Fruit fly (Drosophila melanogaster) whole organism: ENCODE results near the gene Pax.

Experiments used
- CG8478 ChIP-seq: fragments of >200 bp; optimal IDR thresholded peaks from 2 replicates; lab custom pipeline; 2018; ENCODE audit warnings: inconsistent platforms
- Dll ChIP-seq: fragments of >200 bp; optimal IDR thresholded peaks from 2 replicates; lab custom pipeline; 2017
- EcR ChIP-seq, 2 experiments: fragments of >200 bp; optimal IDR thresholded peaks; 2 replicates each; lab custom pipeline; 2017; ENCODE audit warnings: missing biosample characterization in 2 of 2, missing genetic modification characterization in 2 of 2, missing genetic modification reagents in 2 of 2
- pan ChIP-seq: fragments of >200 bp; optimal IDR thresholded peaks from 2 replicates; lab custom pipeline; 2017
- psq ChIP-seq: fragments of >200 bp; optimal IDR thresholded peaks from 2 replicates; lab custom pipeline; 2017
- usp ChIP-seq: fragments of >200 bp; optimal IDR thresholded peaks from 2 replicates; lab custom pipeline; 2017; ENCODE audit warnings: missing biosample characterization, missing genetic modification characterization, mixed read lengths

Gene Pax

DNA sequence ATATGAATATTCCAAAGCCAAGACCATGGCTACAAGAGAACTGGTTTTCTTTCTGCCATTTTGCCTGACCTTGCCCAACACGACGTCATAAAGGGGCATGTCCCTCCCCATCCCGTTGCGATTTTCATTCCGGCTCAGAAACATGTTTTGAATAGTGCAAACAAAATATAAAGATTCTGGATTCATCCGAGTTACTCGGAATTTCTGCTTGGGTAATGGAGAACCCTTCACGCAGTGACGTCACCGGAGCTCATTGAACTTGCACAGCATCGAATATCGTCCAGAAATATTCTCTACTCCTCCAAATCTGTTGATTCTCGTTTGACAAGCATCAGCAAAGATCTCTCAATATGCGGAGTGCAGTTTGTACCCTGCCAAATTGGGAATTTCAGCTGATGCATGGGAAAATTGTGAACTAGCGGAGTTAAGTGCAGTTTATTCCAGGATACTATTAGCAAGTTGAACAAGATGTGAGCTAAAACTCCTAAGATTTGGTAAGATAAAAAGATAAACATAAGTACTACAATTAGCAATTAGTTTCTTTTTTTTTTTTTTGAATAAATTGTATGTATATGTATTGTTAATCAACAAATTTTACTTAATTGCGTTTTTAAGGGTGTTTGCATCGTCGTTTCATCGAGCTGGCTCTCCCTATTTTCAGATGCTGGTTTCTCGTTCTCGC lies 27.8 kb upstream of the Pax start, which contains the start of gene CG10026:
CG10026 (plus strand) TSS at position 187 of the 682 bp plus-strand sequence.
- no peak for TF ChIP-seq psq (lab: Kevin White, UChicago)
- TF ChIP-seq EcR (GFP tag; optimal IDR thresholded peaks at IDR 0.05; lab: Kevin White, UChicago), result peak in 1 of 2 experiments; percentile 93
- no peak for TF ChIP-seq pan (lab: Kevin White, UChicago)

DNA sequence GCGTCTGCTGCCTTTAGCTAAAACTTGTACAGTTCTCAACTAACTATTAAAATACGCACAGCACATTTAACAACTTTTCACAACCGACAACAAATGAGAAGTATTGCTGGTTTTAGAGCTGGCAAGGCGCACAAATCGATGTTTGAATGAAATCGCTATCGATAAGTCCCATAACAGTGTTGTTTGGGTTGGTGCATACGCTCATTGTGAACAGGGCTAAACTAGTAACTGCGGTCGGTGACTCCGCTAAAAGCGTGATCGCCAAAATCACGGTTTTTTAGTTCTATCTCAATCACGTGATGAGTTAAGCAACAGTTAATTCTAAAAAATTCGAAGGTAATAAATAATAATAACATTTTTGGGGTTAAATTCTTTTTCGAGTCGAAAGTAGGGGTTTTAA lies 27.0 kb upstream of the Pax start, which contains the start of gene Top2:
Top2 (minus strand) TSS at position 110 of the 400 bp plus-strand sequence.
- no peak for TF ChIP-seq EcR (GFP tag; optimal IDR thresholded peaks at IDR 0.05; lab: Kevin White, UChicago)
- TF ChIP-seq usp (GFP tag; lab: Kevin White, UChicago), result no peak
- no peak for TF ChIP-seq Dll
- no peak for TF ChIP-seq pan (lab: Kevin White, UChicago)
- TF ChIP-seq psq (lab: Kevin White, UChicago), result no peak
- no peak for TF ChIP-seq CG8478 (lab: Kevin White, UChicago)

DNA sequence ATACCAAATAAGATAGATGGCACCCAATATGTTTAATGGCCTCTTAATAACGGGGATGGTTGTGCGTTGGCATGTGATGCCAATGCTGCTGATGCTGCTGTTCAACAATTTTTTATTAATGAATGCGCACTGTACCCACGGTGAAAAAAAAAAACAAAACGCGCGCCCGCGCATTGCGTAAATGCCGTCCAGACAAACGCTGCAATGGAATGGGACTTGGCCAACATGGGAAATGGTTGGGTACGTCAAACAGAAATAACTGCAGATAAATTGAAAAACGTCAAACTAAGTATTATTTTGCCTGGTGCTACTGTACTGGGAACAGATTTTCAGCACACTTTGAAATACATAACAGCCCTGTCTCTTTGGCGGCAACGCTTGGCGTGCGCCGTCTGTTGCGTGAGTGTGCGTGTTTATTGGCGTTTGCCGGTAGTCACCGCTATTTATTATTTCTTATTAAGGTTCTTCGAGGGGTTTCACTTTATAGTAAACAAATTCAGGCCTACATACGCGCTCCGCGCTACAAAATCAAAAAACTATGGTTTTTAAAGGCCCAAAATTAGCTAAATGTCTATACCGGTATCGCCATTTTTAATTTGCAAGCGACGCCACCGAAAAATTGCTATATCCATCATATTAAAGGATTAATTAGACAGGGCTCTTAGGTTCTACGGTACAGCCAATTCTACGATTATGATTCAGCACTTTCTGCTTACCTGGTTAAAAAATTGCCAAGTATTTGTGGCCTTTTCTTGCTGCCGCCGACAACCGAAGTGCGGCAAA lies 26.3 kb upstream of the Pax start:
- no peak for TF ChIP-seq EcR (GFP tag; optimal IDR thresholded peaks at IDR 0.05; lab: Kevin White, UChicago)
- no peak for TF ChIP-seq pan (lab: Kevin White, UChicago)
- no peak for TF ChIP-seq usp (GFP tag; lab: Kevin White, UChicago)
- no peak for TF ChIP-seq Dll
- no peak for TF ChIP-seq psq (lab: Kevin White, UChicago)
- TF ChIP-seq CG8478 (lab: Kevin White, UChicago), result no peak

DNA sequence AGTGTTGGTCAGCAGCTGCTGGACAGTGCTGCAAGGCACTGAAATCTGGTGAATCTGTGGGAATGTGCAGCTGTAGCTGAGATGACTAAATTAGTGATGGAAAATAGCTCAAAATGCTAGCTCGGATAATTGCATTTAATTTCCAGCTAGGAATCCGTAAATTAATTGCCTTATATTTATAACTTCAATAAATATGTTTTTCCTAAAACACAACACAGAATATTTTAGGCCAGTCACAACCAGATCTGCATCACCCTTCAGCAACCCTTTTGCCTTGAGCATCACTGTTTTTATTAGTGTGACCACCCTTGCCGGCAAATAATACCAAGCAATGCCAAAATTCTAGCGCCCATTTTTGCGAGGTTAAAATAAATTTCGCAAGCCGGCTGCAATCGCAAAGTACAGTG lies 18.3 kb upstream of the Pax start, which contains the start of gene Hs2st:
Hs2st (minus strand) TSS at position 17 of the 407 bp plus-strand sequence.
- TF ChIP-seq Dll (no peak), psq (lab: Kevin White, UChicago) (no peak), pan (lab: Kevin White, UChicago) (no peak), usp (GFP tag; lab: Kevin White, UChicago) (no peak), CG8478 (lab: Kevin White, UChicago) (no peak), EcR (GFP tag; optimal IDR thresholded peaks at IDR 0.05; lab: Kevin White, UChicago) (no peak)

DNA sequence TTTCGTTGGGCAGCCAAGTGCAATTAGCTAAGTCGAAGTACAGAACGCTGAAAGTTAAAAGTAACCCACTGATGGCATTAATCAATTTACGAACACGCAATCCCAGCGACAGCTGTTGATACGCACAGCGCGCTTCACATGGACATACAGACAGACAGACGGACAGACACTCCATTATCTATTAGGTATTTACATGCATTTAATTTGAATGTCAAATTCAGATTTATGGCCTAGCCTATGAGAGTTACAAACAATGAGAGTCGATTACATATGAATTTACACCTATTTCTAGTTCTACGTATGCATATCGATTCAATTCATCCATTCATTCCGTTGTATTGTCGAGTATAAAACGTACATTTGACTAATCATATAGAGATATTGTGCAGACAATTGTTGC lies 16.2 kb upstream of the Pax start, which contains the start of gene CG10237:
CG10237 (minus strand) TSS at position 101 of the 400 bp plus-strand sequence.
- TF ChIP-seq pan (lab: Kevin White, UChicago), result no peak
- no peak for TF ChIP-seq psq (lab: Kevin White, UChicago)
- TF ChIP-seq CG8478 (lab: Kevin White, UChicago), result no peak
- no peak for TF ChIP-seq Dll
- no peak for TF ChIP-seq usp (GFP tag; lab: Kevin White, UChicago)
- TF ChIP-seq EcR (GFP tag; optimal IDR thresholded peaks at IDR 0.05; lab: Kevin White, UChicago), result no peak

DNA sequence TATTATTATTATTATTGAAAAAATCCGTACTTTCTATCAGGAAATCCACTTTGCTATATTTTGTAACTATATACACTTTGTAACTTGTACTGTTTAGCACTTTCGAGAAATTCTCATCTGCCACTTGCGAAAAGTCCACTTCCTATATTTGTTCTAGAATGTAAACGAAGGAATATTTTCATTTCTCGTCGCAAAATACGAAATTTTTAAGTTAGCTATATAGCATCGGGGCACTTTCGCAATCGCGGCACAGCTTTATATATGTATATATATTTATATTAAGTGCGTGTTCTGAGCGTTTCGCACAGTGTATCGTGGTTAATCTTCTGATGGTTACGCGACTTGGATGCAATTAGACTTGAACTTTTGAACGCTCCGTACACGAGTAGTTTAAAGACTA lies 15.4 kb upstream of the Pax start, which contains the start of gene RanGAP:
RanGAP (plus strand) TSS at position 169 of the 400 bp plus-strand sequence.
- TF ChIP-seq usp (GFP tag; lab: Kevin White, UChicago) (no peak), EcR (GFP tag; optimal IDR thresholded peaks at IDR 0.05; lab: Kevin White, UChicago) (no peak), psq (lab: Kevin White, UChicago) (no peak), Dll (no peak), pan (lab: Kevin White, UChicago) (no peak), CG8478 (lab: Kevin White, UChicago) (no peak)

DNA sequence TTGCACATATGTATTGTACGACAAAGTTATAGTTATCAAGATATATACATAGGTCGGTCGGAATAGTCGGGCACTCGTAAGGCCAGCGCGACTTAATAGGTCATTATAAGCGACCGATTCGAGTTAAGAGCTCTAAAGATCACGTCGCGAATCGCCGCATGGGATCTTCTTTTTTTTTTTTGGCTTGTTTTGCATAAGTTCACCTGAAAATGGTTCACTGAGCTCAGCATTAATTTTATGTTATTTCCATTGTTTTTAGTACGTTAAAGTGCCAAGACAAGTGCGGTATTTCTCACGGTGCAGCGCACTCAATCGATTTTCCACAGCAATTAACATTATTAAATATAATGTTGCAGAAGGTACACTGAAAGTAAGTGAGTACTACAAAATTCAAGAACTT lies 14.9 kb upstream of the Pax start:
- TF ChIP-seq EcR (GFP tag; optimal IDR thresholded peaks at IDR 0.05; lab: Kevin White, UChicago) (no peak), usp (GFP tag; lab: Kevin White, UChicago) (no peak), psq (lab: Kevin White, UChicago) (no peak), CG8478 (lab: Kevin White, UChicago) (no peak), Dll (no peak), pan (lab: Kevin White, UChicago) (no peak)

DNA sequence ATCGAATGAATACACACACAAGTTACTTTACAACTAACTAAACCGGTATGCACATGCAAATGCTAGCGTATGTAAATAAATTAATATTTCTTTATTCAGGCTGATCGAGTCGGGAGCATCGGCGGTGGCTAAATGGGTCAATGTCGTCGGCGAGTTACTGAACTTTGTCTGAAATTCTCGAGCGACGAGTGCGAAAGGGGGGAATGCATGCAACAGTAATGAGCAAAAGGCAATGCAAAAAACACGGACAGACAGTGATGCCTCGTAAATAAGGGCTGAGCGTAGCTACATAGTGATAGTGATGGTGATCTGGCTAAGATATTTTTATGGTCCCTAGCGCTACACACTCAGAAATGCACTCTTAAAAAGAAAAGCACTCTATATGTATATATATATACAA lies 14.3 kb upstream of the Pax start:
- TF ChIP-seq EcR (GFP tag; optimal IDR thresholded peaks at IDR 0.05; lab: Kevin White, UChicago), result peak in 1 of 2 experiments; percentile 75
- TF ChIP-seq psq (lab: Kevin White, UChicago), result no peak

DNA sequence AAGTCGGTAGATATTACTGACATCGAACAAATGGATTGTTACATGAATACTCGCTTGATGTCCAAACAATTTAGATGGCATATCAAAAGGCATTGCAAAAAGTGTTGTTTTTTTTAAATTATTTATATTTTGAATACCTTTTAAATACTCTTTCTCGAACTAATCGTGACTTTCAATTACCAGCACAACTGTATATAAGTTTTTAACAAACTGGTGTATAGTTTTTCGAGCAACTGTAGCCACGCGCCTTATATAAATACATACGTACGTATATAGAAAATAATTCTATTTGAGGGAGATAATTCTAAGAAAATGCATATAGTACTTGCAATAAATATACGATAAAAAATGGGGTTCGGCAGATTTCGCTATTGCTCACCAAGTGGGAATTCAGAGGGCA lies 13.9 kb upstream of the Pax start:
- TF ChIP-seq pan (lab: Kevin White, UChicago) (no peak), psq (lab: Kevin White, UChicago) (no peak)

DNA sequence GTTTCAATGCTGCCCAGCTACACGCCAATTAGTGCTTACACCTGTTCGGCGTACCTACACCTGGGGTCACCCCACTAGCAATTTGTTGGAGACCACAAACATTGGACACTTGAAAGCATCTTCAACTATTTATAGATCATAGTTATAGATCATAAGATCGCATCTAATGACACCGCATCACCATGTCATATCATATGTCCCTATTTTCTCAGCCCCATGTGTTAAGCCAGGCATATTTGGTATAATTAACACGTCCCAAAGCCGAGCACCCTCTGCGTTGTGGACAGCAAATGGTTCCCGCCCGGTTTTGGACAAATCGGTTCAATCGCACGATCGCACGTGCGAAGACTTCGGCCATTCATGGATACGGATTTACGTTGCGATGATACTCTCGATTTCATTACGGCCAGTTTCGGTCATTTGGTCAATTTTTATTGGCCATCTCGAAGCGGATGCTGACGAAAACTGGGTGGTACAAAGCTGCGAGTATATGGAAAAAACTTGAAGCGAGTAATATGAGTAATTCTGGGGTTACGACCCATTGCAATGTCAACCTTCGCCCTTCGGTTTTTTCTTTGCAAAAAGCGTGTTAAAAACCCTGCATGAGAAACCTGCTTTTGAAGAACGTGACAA lies 13.3 kb upstream of the Pax start:
- TF ChIP-seq Dll (no peak), EcR (GFP tag; optimal IDR thresholded peaks at IDR 0.05; lab: Kevin White, UChicago) (no peak), usp (GFP tag; lab: Kevin White, UChicago) (no peak), psq (lab: Kevin White, UChicago) (no peak), CG8478 (lab: Kevin White, UChicago) (no peak), pan (lab: Kevin White, UChicago) (no peak)
